Fruit fly (Drosophila melanogaster): ENCODE results near the gene CG15432.

CG15432 gene

DNA sequence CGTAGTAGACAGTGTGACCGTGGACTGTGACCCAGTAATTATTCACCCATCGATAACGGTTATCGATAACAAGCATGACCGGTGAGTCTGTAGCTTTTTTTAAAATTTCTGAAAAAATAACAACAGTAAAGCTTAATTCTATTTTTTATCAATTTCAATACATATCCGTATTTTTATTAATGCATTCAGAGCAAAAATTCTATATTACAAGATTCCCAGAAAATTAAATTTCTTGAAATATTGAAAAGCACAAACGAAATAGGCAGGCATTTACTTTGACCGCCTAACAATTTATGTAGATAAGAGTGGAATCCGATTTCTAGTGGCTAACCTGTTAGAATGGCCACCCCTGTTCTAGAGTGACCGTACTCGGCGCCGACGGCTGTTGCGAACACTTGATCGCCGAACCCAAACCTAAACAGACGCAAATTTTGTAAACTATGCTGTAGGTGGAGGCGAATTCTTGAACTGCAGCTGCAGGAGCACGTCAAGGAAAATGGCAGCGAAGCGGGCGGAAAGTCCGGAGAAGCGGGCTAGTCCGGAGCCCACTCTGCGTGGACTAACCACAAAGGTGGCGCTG lies 48.2 kb upstream of the CG15432 start, which contains the start of gene CG3652 (continued):
- no peak for TF ChIP-seq Gsc (GFP tag; IDR thresholded peaks at IDR 0.05)
- no peak for TF ChIP-seq Trl (optimal IDR thresholded peaks at IDR 0.05)
- peak; percentile 34 for TF ChIP-seq Trl (GFP tag; optimal IDR thresholded peaks at IDR 0.05)
- TF ChIP-seq tup (GFP tag; optimal IDR thresholded peaks at IDR 0.05), result no peak
- peak; percentile 33 for TF ChIP-seq Max (GFP tag; optimal IDR thresholded peaks at IDR 0.05)
- no peak for TF ChIP-seq eve (GFP tag; optimal IDR thresholded peaks at IDR 0.05)
- TF ChIP-seq Doc2 (GFP tag; IDR thresholded peaks at IDR 0.05), result no peak
- peak; percentile 36 for TF ChIP-seq mam (GFP tag; optimal IDR thresholded peaks at IDR 0.05)
- no peak for TF ChIP-seq nau (GFP tag; optimal IDR thresholded peaks at IDR 0.05)
- TF ChIP-seq h (optimal IDR thresholded peaks at IDR 0.05), result no peak
- no peak for TF ChIP-seq CG2199 (GFP tag; IDR thresholded peaks at IDR 0.05)
- TF ChIP-seq fu2 (GFP tag; optimal IDR thresholded peaks at IDR 0.05), result no peak
- no peak for TF ChIP-seq Kr (GFP tag; optimal IDR thresholded peaks at IDR 0.05)
- TF ChIP-seq CG3065 (GFP tag; optimal IDR thresholded peaks at IDR 0.05), result no peak
- TF ChIP-seq CHES-1-like (GFP tag; optimal IDR thresholded peaks at IDR 0.05), result peak; percentile 15
- TF ChIP-seq lbe (GFP tag; optimal IDR thresholded peaks at IDR 0.05), result no peak
- no peak for TF ChIP-seq so (GFP tag; IDR thresholded peaks at IDR 0.05)
- no peak for TF ChIP-seq Fer1 (GFP tag; optimal IDR thresholded peaks at IDR 0.05)
- TF ChIP-seq tin (GFP tag; optimal IDR thresholded peaks at IDR 0.05), result peak; percentile 33
- no peak for TF ChIP-seq CG13296 (GFP tag; optimal IDR thresholded peaks at IDR 0.05)
- no peak for TF ChIP-seq zen2 (GFP tag; IDR thresholded peaks at IDR 0.05; ENCODE audit: partially characterized antibody)
- TF ChIP-seq zfh1 (GFP tag; IDR thresholded peaks at IDR 0.05), result no peak
- no peak for TF ChIP-seq gce (GFP tag; IDR thresholded peaks at IDR 0.05)
- no peak for TF ChIP-seq insv (GFP tag; optimal IDR thresholded peaks at IDR 0.05)
- TF ChIP-seq Awh (GFP tag; IDR thresholded peaks at IDR 0.05), result no peak
- TF ChIP-seq Asciz (GFP tag; optimal IDR thresholded peaks at IDR 0.05), result no peak
- no peak for TF ChIP-seq CG14667 (GFP tag; IDR thresholded peaks at IDR 0.05)
- no peak for TF ChIP-seq CG16779 (GFP tag; IDR thresholded peaks at IDR 0.05)
- peak; percentile 30; the same call in 1 of the 2 replicates for TF ChIP-seq CG9932 (GFP tag; IDR thresholded peaks at IDR 0.05)
- no peak for TF ChIP-seq sima (GFP tag; optimal IDR thresholded peaks at IDR 0.05)
- no peak for TF ChIP-seq CG11696 (GFP tag; IDR thresholded peaks at IDR 0.05)
- no peak for TF ChIP-seq CG7963 (GFP tag; IDR thresholded peaks at IDR 0.05; ENCODE audit: partially characterized antibody)
- no peak for TF ChIP-seq CG8388 (GFP tag; optimal IDR thresholded peaks at IDR 0.05)
- peak; percentile 0 for TF ChIP-seq CG5245 (GFP tag; optimal IDR thresholded peaks at IDR 0.05)
- TF ChIP-seq jigr1 (GFP tag; IDR thresholded peaks at IDR 0.05), result no peak
- no peak for TF ChIP-seq CG10274 (GFP tag; optimal IDR thresholded peaks at IDR 0.05)
- no peak for TF ChIP-seq her (GFP tag; optimal IDR thresholded peaks at IDR 0.05)
- TF ChIP-seq jing (GFP tag; optimal IDR thresholded peaks at IDR 0.05), result no peak
- 0 out of 2 replicates have a peak, but pooled peaks have one; percentile 8 for TF ChIP-seq CG32772 (GFP tag; IDR thresholded peaks at IDR 0.05)
- no peak for TF ChIP-seq CG2202 (tag; optimal IDR thresholded peaks at IDR 0.05)
- no peak for TF ChIP-seq CG11456 (GFP tag; IDR thresholded peaks at IDR 0.05)
- TF ChIP-seq Atf-2 (GFP tag; optimal IDR thresholded peaks at IDR 0.05), result no peak
- no peak for TF ChIP-seq Atf6 (GFP tag; IDR thresholded peaks at IDR 0.05)
- no peak for TF ChIP-seq cg (GFP tag; optimal IDR thresholded peaks at IDR 0.05)
- TF ChIP-seq CG17361 (GFP tag; IDR thresholded peaks at IDR 0.05), result no peak
- no peak for TF ChIP-seq pros (GFP tag; optimal IDR thresholded peaks at IDR 0.05)
- no peak for TF ChIP-seq Eip74EF (GFP tag; optimal IDR thresholded peaks at IDR 0.05)
- no peak for TF ChIP-seq CG10959 (GFP tag; IDR thresholded peaks at IDR 0.05)
- no peak for TF ChIP-seq CG7271 (tag; optimal IDR thresholded peaks at IDR 0.05)
- TF ChIP-seq pnt (GFP tag; optimal IDR thresholded peaks at IDR 0.05), result peak; percentile 34
- TF ChIP-seq CG10654 (GFP tag; optimal IDR thresholded peaks at IDR 0.05), result peak; percentile 1
- no peak for TF ChIP-seq CG16815 (GFP tag; optimal IDR thresholded peaks at IDR 0.05)
